Fruit fly (Drosophila melanogaster) whole organism, embryonic: ENCODE measurements around the gene CG10761.

Experiments used
- CG11723 ChIP-seq: fragments of 200-800 bp; sonication (Bioruptor generic); optimal IDR thresholded peaks from 2 replicates; lab custom pipeline; 2017; ENCODE audit warnings: missing biosample characterization, mild to moderate bottlenecking, missing genetic modification characterization
- CG13287 ChIP-seq: fragments of 200-800 bp; sonication (Bioruptor generic); IDR thresholded peaks from 2 replicates; pipeline ENCODE4 v1.3.6; 2022; ENCODE audit warnings: missing biosample characterization, missing genetic modification characterization; ENCODE audit not compliant: partially characterized antibody
- CG13424 ChIP-seq: fragments of 200-800 bp; sonication (Bioruptor generic); optimal IDR thresholded peaks from 2 replicates; lab custom pipeline; 2019; ENCODE audit warnings: missing biosample characterization, mild to moderate bottlenecking, missing genetic modification characterization, moderate library complexity
- CG13894 ChIP-seq: fragments of 200-800 bp; sonication (Bioruptor generic); optimal IDR thresholded peaks from 3 replicates; lab custom pipeline; 2018; ENCODE audit warnings: missing biosample characterization, mild to moderate bottlenecking, missing genetic modification characterization, moderate library complexity
- CG15514 ChIP-seq: fragments of 200-800 bp; sonication (Bioruptor generic); optimal IDR thresholded peaks from 3 replicates; lab custom pipeline; 2017; ENCODE audit warnings: missing biosample characterization, missing genetic modification characterization, mild to moderate bottlenecking, moderate library complexity, missing genetic modification reagents
- CG16815 ChIP-seq: fragments of 200-800 bp; sonication (Bioruptor generic); optimal IDR thresholded peaks from 3 replicates; lab custom pipeline; 2017; ENCODE audit warnings: missing biosample characterization, mild to moderate bottlenecking, missing genetic modification characterization
- CG17359 ChIP-seq: fragments of 200-800 bp; sonication (Bioruptor generic); optimal IDR thresholded peaks from 3 replicates; lab custom pipeline; 2018; ENCODE audit warnings: missing biosample characterization, mild to moderate bottlenecking, missing genetic modification characterization, moderate library complexity
- CG17612 ChIP-seq: fragments of 200-800 bp; sonication (Bioruptor generic); IDR thresholded peaks from 2 replicates; pipeline ENCODE4 v1.3.6; 2022; ENCODE audit warnings: missing biosample characterization, missing genetic modification characterization
- CG18476 ChIP-seq: fragments of 200-800 bp; sonication (Bioruptor generic); optimal IDR thresholded peaks from 2 replicates; lab custom pipeline; 2016; ENCODE audit warnings: missing biosample characterization, mild to moderate bottlenecking, missing genetic modification characterization
- CG18599 ChIP-seq: fragments of 200-800 bp; sonication (Bioruptor generic); optimal IDR thresholded peaks from 3 replicates; lab custom pipeline; 2017; ENCODE audit warnings: missing biosample characterization, missing genetic modification characterization, mild to moderate bottlenecking, moderate library complexity, missing genetic modification reagents
- CG2678 ChIP-seq: fragments of 200-800 bp; sonication (Bioruptor generic); optimal IDR thresholded peaks from 3 replicates; lab custom pipeline; 2019; ENCODE audit warnings: missing biosample characterization, mild to moderate bottlenecking, missing genetic modification characterization, moderate library complexity
- CG30431 ChIP-seq: fragments of 200-800 bp; sonication (Bioruptor generic); optimal IDR thresholded peaks from 2 replicates; lab custom pipeline; 2017; ENCODE audit warnings: missing biosample characterization, missing genetic modification characterization
- CG31224 ChIP-seq: fragments of 200-800 bp; sonication (Bioruptor generic); IDR thresholded peaks from 2 replicates; pipeline ENCODE4 v1.3.6; 2022; ENCODE audit warnings: missing biosample characterization, missing genetic modification characterization
- CG3838 ChIP-seq: fragments of 200-800 bp; sonication (Bioruptor generic); optimal IDR thresholded peaks from 3 replicates; lab custom pipeline; 2016; ENCODE audit warnings: missing biosample characterization, missing genetic modification characterization
- CG4328 ChIP-seq: fragments of 200-800 bp; sonication (Bioruptor generic); optimal IDR thresholded peaks from 3 replicates; lab custom pipeline; 2017; ENCODE audit warnings: missing biosample characterization, missing genetic modification reagents, missing genetic modification characterization
- CG4424 ChIP-seq: fragments of 200-800 bp; sonication (Bioruptor generic); optimal IDR thresholded peaks from 3 replicates; lab custom pipeline; 2016; ENCODE audit warnings: missing biosample characterization, missing genetic modification characterization
- CG4730 ChIP-seq: fragments of 200-800 bp; sonication (Bioruptor generic); IDR thresholded peaks from 2 replicates; pipeline ENCODE4 v1.3.6; 2022; ENCODE audit warnings: missing biosample characterization, missing genetic modification characterization
- CG6272 ChIP-seq: fragments of 200-800 bp; sonication (Bioruptor generic); IDR thresholded peaks from 2 replicates; pipeline ENCODE4 v1.3.6; 2022; ENCODE audit warnings: missing biosample characterization, missing genetic modification characterization
- CG8924 ChIP-seq: fragments of 200-800 bp; optimal IDR thresholded peaks from 3 replicates; lab custom pipeline; 2019; ENCODE audit warnings: missing biosample characterization, mild to moderate bottlenecking, missing genetic modification characterization, moderate library complexity
- CG9876 ChIP-seq: fragments of 200-800 bp; sonication (Bioruptor generic); optimal IDR thresholded peaks from 2 replicates; lab custom pipeline; 2016; ENCODE audit warnings: missing biosample characterization, missing genetic modification characterization
- CoRest ChIP-seq: fragments of 200-800 bp; sonication (Bioruptor generic); optimal IDR thresholded peaks from 3 replicates; lab custom pipeline; 2018; ENCODE audit warnings: missing biosample characterization, mild to moderate bottlenecking, missing genetic modification characterization, moderate library complexity
- Dek ChIP-seq: fragments of 200-800 bp; sonication (Bioruptor generic); optimal IDR thresholded peaks from 3 replicates; lab custom pipeline; 2019; ENCODE audit warnings: missing biosample characterization, mild to moderate bottlenecking, missing genetic modification characterization, moderate library complexity
- Dip2 ChIP-seq: fragments of 200-800 bp; sonication (Bioruptor generic); IDR thresholded peaks from 2 replicates; pipeline ENCODE4 v1.3.6; 2022; ENCODE audit warnings: missing biosample characterization, missing genetic modification characterization
- Dip3 ChIP-seq: fragments of 200-800 bp; sonication (Bioruptor generic); optimal IDR thresholded peaks from 3 replicates; lab custom pipeline; 2016; ENCODE audit warnings: missing biosample characterization, missing genetic modification characterization
- Dref ChIP-seq: fragments of 200-800 bp; sonication (Bioruptor generic); IDR thresholded peaks from 2 replicates; pipeline ENCODE4 v1.3.6; 2022; ENCODE audit warnings: missing biosample characterization, missing genetic modification characterization
- Med ChIP-seq: fragments of 200-800 bp; sonication (Bioruptor generic); peaks from one replicate; lab custom pipeline; 2016; ENCODE audit warnings: missing biosample characterization, missing genetic modification characterization, mild to moderate bottlenecking, inconsistent platforms, moderate library complexity
- NC2α ChIP-seq: fragments of 200-800 bp; sonication (Bioruptor generic); optimal IDR thresholded peaks from 2 replicates; lab custom pipeline; 2016; ENCODE audit warnings: missing biosample characterization, missing genetic modification characterization
- Ssrp ChIP-seq: fragments of 200-800 bp; sonication (Bioruptor generic); optimal IDR thresholded peaks from 2 replicates; lab custom pipeline; 2018; ENCODE audit warnings: missing biosample characterization, mild to moderate bottlenecking, missing genetic modification characterization, moderate library complexity
- Stat92E ChIP-seq, 3 experiments: fragments of >200 bp in 2 of 3; fragments of 200-800 bp in 1 of 3; sonication (Bioruptor generic) in 1 of 3; optimal IDR thresholded peaks; 2 replicates each; lab custom pipeline; 2017 to 2019; ENCODE audit warnings: missing biosample characterization in 3 of 3, missing genetic modification characterization in 3 of 3, mild to moderate bottlenecking in 1 of 3, moderate library complexity in 1 of 3
- TFAM ChIP-seq: fragments of 200-800 bp; sonication (Bioruptor generic); optimal IDR thresholded peaks from 2 replicates; lab custom pipeline; 2017; ENCODE audit warnings: missing biosample characterization, missing genetic modification characterization, inconsistent platforms
- cg ChIP-seq: fragments of 200-800 bp; sonication (Bioruptor generic); optimal IDR thresholded peaks from 3 replicates; lab custom pipeline; 2019; ENCODE audit warnings: missing biosample characterization, mild to moderate bottlenecking, missing genetic modification characterization, moderate library complexity
- chm ChIP-seq: fragments of 200-800 bp; sonication (Bioruptor generic); IDR thresholded peaks from 2 replicates; pipeline ENCODE4 v1.3.6; 2022; ENCODE audit warnings: missing biosample characterization, missing genetic modification characterization
- cwo ChIP-seq: fragments of 200-800 bp; sonication (Bioruptor generic); optimal IDR thresholded peaks from 3 replicates; lab custom pipeline; 2017; ENCODE audit warnings: missing biosample characterization, missing genetic modification characterization, mild to moderate bottlenecking, moderate library complexity, missing genetic modification reagents
- dan ChIP-seq: fragments of 200-800 bp; sonication (Bioruptor generic); IDR thresholded peaks from 2 replicates; pipeline ENCODE4 v1.3.6; 2022; ENCODE audit warnings: missing biosample characterization, missing genetic modification characterization
- dimm ChIP-seq: fragments of 200-800 bp; sonication (Bioruptor generic); IDR thresholded peaks from 2 replicates; pipeline ENCODE4 v1.3.6; 2022; ENCODE audit warnings: missing biosample characterization, missing genetic modification characterization
- eyg ChIP-seq: fragments of 200-800 bp; sonication (Bioruptor generic); optimal IDR thresholded peaks from 3 replicates; lab custom pipeline; 2016; ENCODE audit warnings: missing biosample characterization, missing genetic modification characterization
- gem ChIP-seq: fragments of 200-800 bp; sonication (Bioruptor generic); optimal IDR thresholded peaks from 2 replicates; lab custom pipeline; 2019; ENCODE audit warnings: missing biosample characterization, mild to moderate bottlenecking, missing genetic modification characterization, moderate library complexity
- gsb ChIP-seq: fragments of 200-800 bp; sonication (Bioruptor generic); IDR thresholded peaks from 2 replicates; pipeline ENCODE4 v1.3.6; 2022; ENCODE audit warnings: missing biosample characterization, missing genetic modification characterization
- hkb ChIP-seq, 2 experiments: fragments of 200-800 bp in 1 of 2; fragments of >200 bp in 1 of 2; sonication (Bioruptor generic) in 1 of 2; IDR thresholded peaks in 1 of 2; optimal IDR thresholded peaks in 1 of 2; 2 replicates each; pipeline versions ENCODE4 v1.3.6 to Lab custom; 2017 to 2022; ENCODE audit warnings: missing biosample characterization in 1 of 2, missing genetic modification characterization in 1 of 2
- insv ChIP-seq, 2 experiments: fragments of 200-800 bp; sonication (Bioruptor generic); optimal IDR thresholded peaks; 3 replicates each; lab custom pipeline; 2016 to 2018; ENCODE audit warnings: missing biosample characterization in 2 of 2, missing genetic modification characterization in 2 of 2
- inv ChIP-seq: fragments of 200-800 bp; sonication (Bioruptor generic); IDR thresholded peaks from 2 replicates; pipeline ENCODE4 v1.3.6; 2022; ENCODE audit warnings: missing biosample characterization, missing genetic modification characterization; ENCODE audit not compliant: partially characterized antibody
- mirr ChIP-seq: fragments of 200-800 bp; sonication (Bioruptor generic); optimal IDR thresholded peaks from 3 replicates; lab custom pipeline; 2018; ENCODE audit warnings: missing biosample characterization, mild to moderate bottlenecking, missing genetic modification characterization
- ttk ChIP-seq: fragments of 200-800 bp; sonication (Bioruptor generic); IDR thresholded peaks from 2 replicates; pipeline ENCODE4 v2.1.2; 2022; ENCODE audit warnings: missing biosample characterization, missing genetic modification characterization
- zfh1 ChIP-seq: fragments of 200-800 bp; sonication (Bioruptor generic); IDR thresholded peaks from 3 replicates; pipeline ENCODE4 v1.3.6; 2022; ENCODE audit warnings: missing biosample characterization, missing genetic modification characterization

Gene CG10761

DNA sequence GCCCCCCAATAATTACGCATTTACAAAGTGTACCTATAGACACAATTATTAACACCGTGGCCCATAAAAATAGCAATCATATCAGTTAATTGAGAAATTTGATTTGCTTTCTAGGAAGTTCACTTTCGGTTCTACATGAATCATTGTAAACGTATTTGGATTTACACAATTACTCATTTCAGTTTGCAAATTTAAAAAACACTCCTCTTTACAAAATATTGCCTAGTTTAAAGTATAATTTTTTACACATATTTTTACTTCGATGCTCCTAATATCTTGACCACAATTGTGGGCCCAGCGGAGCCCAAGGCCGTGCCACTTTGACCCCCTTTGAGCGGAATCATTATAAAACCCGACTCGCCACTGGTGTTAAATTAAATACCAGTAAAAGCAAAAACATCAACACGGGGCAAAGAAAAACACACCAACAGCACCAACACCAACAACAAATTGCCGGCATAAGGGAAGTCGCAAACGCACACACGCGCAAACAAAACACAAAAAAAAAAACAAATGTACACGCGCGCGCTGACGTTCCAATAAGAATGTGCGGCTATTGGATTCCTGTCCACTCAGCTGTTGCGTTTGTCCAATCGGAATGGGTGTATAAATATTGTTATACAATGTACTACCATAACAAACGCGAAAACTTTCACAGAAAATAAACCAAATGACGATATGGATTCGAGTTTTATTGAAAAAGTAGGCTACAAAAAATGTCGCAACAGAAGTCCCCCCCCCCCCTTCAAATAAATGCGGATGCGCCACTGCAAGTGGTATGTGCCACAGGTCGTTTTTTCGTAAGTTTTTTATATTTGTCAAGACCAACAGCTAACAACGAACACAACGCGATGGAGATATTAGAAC is 47.9 kb downstream of the CG10761 start (continued):
- TF ChIP-seq dan, result no peak
- TF ChIP-seq CG11723, result peak; percentile 28
- peak; percentile 61 for TF ChIP-seq Dek (tag; lab: Kevin White, UChicago)
- peak; percentile 29 for TF ChIP-seq mirr (GFP tag; lab: Kevin White, UChicago)
- TF ChIP-seq dimm, result no peak
- TF ChIP-seq Med, result peak; percentile 86
- TF ChIP-seq CG6272 (GFP tag; lab: Robert Waterston, UW), result no peak
- no peak for TF ChIP-seq ttk
- TF ChIP-seq CG31224 (GFP tag; lab: Robert Waterston, UW), result peak; percentile 62
- TF ChIP-seq CG16815 (GFP tag; lab: Kevin White, UChicago), result no peak
- TF ChIP-seq Dip3, result peak; percentile 47
- TF ChIP-seq zfh1 (GFP tag; lab: Robert Waterston, UW), result peak; percentile 50; the same call in 1 of the 3 replicates
- TF ChIP-seq CG17359 (tag; lab: Kevin White, UChicago), result peak; percentile 62
- TF ChIP-seq cwo (GFP tag; lab: Kevin White, UChicago), result peak; percentile 70
- TF ChIP-seq CG9876 (GFP tag; lab: Kevin White, UChicago), result no peak
- no peak for TF ChIP-seq NC2α (GFP tag; lab: Kevin White, UChicago)
- TF ChIP-seq insv (GFP tag; optimal IDR thresholded peaks at IDR 0.05; lab: Kevin White, UChicago), result peak; percentile 64 to 94
- no peak for TF ChIP-seq Dip2 (GFP tag; lab: Robert Waterston, UW)
- TF ChIP-seq Stat92E (GFP tag; optimal IDR thresholded peaks at IDR 0.05; lab: Kevin White, UChicago), result no peak
- TF ChIP-seq CG2678 (tag; lab: Kevin White, UChicago), result peak; percentile 80
- TF ChIP-seq inv (GFP tag; lab: Robert Waterston, UW), result no peak
- TF ChIP-seq CG18599 (GFP tag; lab: Kevin White, UChicago), result peak; percentile 84
- peak; percentile 24; the same call in 1 of the 2 replicates for TF ChIP-seq chm (GFP tag; lab: Robert Waterston, UW)
- no peak for TF ChIP-seq CG17612 (GFP tag; lab: Robert Waterston, UW)
- TF ChIP-seq cg (GFP tag; lab: Kevin White, UChicago), result peak; percentile 29
- peak; percentile 48 for TF ChIP-seq CG4424 (GFP tag; lab: Kevin White, UChicago)
- peak; percentile 64 for TF ChIP-seq CG13894 (tag; lab: Kevin White, UChicago)
- TF ChIP-seq CG13424, result peak; percentile 77
- no peak for TF ChIP-seq Dref (GFP tag; lab: Robert Waterston, UW)
- TF ChIP-seq CG13287, result no peak
- TF ChIP-seq hkb (optimal IDR thresholded peaks at IDR 0.05; lab: Kevin White, UChicago), result no peak
- TF ChIP-seq hkb (GFP tag; IDR thresholded peaks at IDR 0.05; lab: Robert Waterston, UW), result peak; percentile 62; the same call in 1 of the 2 replicates
- peak; percentile 39 for TF ChIP-seq Ssrp (tag; lab: Kevin White, UChicago)
- TF ChIP-seq CG15514, result peak; percentile 41
- no peak for TF ChIP-seq CG30431 (GFP tag; lab: Kevin White, UChicago)
- 0 out of 2 replicates have a peak, but pooled peaks have one; percentile 33 for TF ChIP-seq gsb (GFP tag; lab: Robert Waterston, UW)
- TF ChIP-seq eyg (GFP tag; lab: Kevin White, UChicago), result peak; percentile 7
- peak; percentile 64 for TF ChIP-seq CG8924
- TF ChIP-seq CoRest (tag; lab: Kevin White, UChicago), result peak; percentile 73
- TF ChIP-seq CG4730 (GFP tag; lab: Robert Waterston, UW), result no peak
- peak; percentile 22 for TF ChIP-seq CG18476 (GFP tag; lab: Kevin White, UChicago)
- TF ChIP-seq CG3838 (GFP tag; lab: Kevin White, UChicago), result no peak
- TF ChIP-seq gem (tag; lab: Kevin White, UChicago), result peak; percentile 82
- TF ChIP-seq TFAM, result no peak
- TF ChIP-seq CG4328 (GFP tag; lab: Kevin White, UChicago), result peak; percentile 38
